Fruit fly (Drosophila melanogaster): ENCODE data around the gene NANS.
A peak's percentile ranks its signal among the peaks of the same experiment; 100 is the strongest.

dm6 chr3R:12441008-12441606 lies 14.7 kb downstream of the NANS start:
- TF ChIP-seq kay (GFP tag; ENCODE audit: borderline replicate concordance), result peak; percentile 53
- peak; percentile 38 for TF ChIP-seq CG33017 (tag; optimal IDR thresholded peaks at IDR 0.05)
- TF ChIP-seq Crg-1 (GFP tag; optimal IDR thresholded peaks at IDR 0.05), result no peak
- no peak for TF ChIP-seq CG1620 (GFP tag; optimal IDR thresholded peaks at IDR 0.05)
- peak; percentile 45 for TF ChIP-seq CG7101 (tag; optimal IDR thresholded peaks at IDR 0.05)
- no peak for TF ChIP-seq cnc (optimal IDR thresholded peaks at IDR 0.05)
- no peak for TF ChIP-seq CG14711 (tag; optimal IDR thresholded peaks at IDR 0.05)
- TF ChIP-seq CG11617 (GFP tag; optimal IDR thresholded peaks at IDR 0.05), result no peak
- peak; percentile 37 for TF ChIP-seq tj (GFP tag; optimal IDR thresholded peaks at IDR 0.05)
- peak; percentile 29 for TF ChIP-seq bab1 (GFP tag; optimal IDR thresholded peaks at IDR 0.05)
